Worm (Caenorhabditis elegans): ENCODE measurements around the gene F17C11.11.
A peak's percentile ranks its signal among the peaks of the same experiment; 100 is the strongest.

The F17C11.11 gene

ce11 chrV:10949511-10949910 is 10.9 kb upstream of the F17C11.11 start, which contains the start of gene col-153:
col-153 (plus strand) TSS chrV:10949811.
- TF ChIP-seq lin-13 (tag; optimal IDR thresholded peaks at IDR 0.05) (no peak), elt-1 (tag; optimal IDR thresholded peaks at IDR 0.05; ENCODE audit: borderline replicate concordance, insufficient read depth) (no peak), snpc-4 (tag; optimal IDR thresholded peaks at IDR 0.05) (no peak), mep-1 (tag; optimal IDR thresholded peaks at IDR 0.05) (no peak), nhr-76 (tag; optimal IDR thresholded peaks at IDR 0.05) (no peak), tbx-8 (GFP tag; optimal IDR thresholded peaks at IDR 0.05) (no peak), nhr-237 (tag; optimal IDR thresholded peaks at IDR 0.05) (no peak), zip-8 (tag; optimal IDR thresholded peaks at IDR 0.05) (no peak), mab-5 (tag; optimal IDR thresholded peaks at IDR 0.05) (no peak), drap-1 (GFP tag; optimal IDR thresholded peaks at IDR 0.05) (no peak), ceh-39 (tag; optimal IDR thresholded peaks at IDR 0.05) (no peak), unc-39 (tag; optimal IDR thresholded peaks at IDR 0.05) (no peak), cnd-1 (tag; optimal IDR thresholded peaks at IDR 0.05) (no peak), sem-2 (GFP tag; optimal IDR thresholded peaks at IDR 0.05) (no peak)

ce11 chrV:10947930-10948329 is 9.3 kb upstream of the F17C11.11 start, which contains the start of gene F17C11.2:
F17C11.2 (plus strand) TSS chrV:10948230.
- TF ChIP-seq unc-62 (GFP tag; optimal IDR thresholded peaks at IDR 0.05) = no peak
- no peak for TF ChIP-seq ceh-43 (GFP tag; optimal IDR thresholded peaks at IDR 0.05)
- TF ChIP-seq nhr-76 (tag; optimal IDR thresholded peaks at IDR 0.05) = no peak
- TF ChIP-seq zip-8 (tag; optimal IDR thresholded peaks at IDR 0.05) = no peak
- TF ChIP-seq lin-32 (GFP tag; optimal IDR thresholded peaks at IDR 0.05) = no peak
- TF ChIP-seq hlh-1 (tag; optimal IDR thresholded peaks at IDR 0.05) = no peak
- TF ChIP-seq snpc-4 (tag; optimal IDR thresholded peaks at IDR 0.05) = no peak
- no peak for TF ChIP-seq pha-4 (tag; optimal IDR thresholded peaks at IDR 0.05)
- no peak for TF ChIP-seq unc-120 (tag; optimal IDR thresholded peaks at IDR 0.05; ENCODE audit: poor library complexity, severe bottlenecking)
- TF ChIP-seq mep-1 (tag; optimal IDR thresholded peaks at IDR 0.05) = no peak
- no peak for TF ChIP-seq lsy-2 (tag; optimal IDR thresholded peaks at IDR 0.05)
- TF ChIP-seq unc-39 (tag; optimal IDR thresholded peaks at IDR 0.05) = no peak
- no peak for TF ChIP-seq tbx-8 (GFP tag; optimal IDR thresholded peaks at IDR 0.05)
- no peak for TF ChIP-seq ceh-83 (GFP tag; optimal IDR thresholded peaks at IDR 0.05)
- no peak for TF ChIP-seq sptf-1 (tag; optimal IDR thresholded peaks at IDR 0.05)
- TF ChIP-seq ham-2 (GFP tag; optimal IDR thresholded peaks at IDR 0.05) = no peak

ce11 chrV:10947210-10947609 is 8.6 kb upstream of the F17C11.11 start:
- TF ChIP-seq zip-8 (tag; optimal IDR thresholded peaks at IDR 0.05) (no peak), nhr-237 (tag; optimal IDR thresholded peaks at IDR 0.05) (no peak), ztf-11 (tag; optimal IDR thresholded peaks at IDR 0.05) (no peak), drap-1 (GFP tag; optimal IDR thresholded peaks at IDR 0.05) (no peak), lin-13 (tag; optimal IDR thresholded peaks at IDR 0.05) (no peak), nhr-2 (tag; optimal IDR thresholded peaks at IDR 0.05) (no peak), nhr-28 (tag; optimal IDR thresholded peaks at IDR 0.05) (no peak), elt-1 (tag; optimal IDR thresholded peaks at IDR 0.05; ENCODE audit: borderline replicate concordance, insufficient read depth) (no peak)

ce11 chrV:10944903-10945302 is 6.3 kb upstream of the F17C11.11 start:
- TF ChIP-seq ces-1 (GFP tag; optimal IDR thresholded peaks at IDR 0.05) (peak; percentile 28), ceh-83 (GFP tag; optimal IDR thresholded peaks at IDR 0.05) (no peak), lin-32 (GFP tag; optimal IDR thresholded peaks at IDR 0.05) (no peak)

ce11 chrV:10942161-10942560 is 3.5 kb upstream of the F17C11.11 start, which contains the start of gene zip-9:
zip-9 (plus strand) TSS chrV:10942461.
- TF ChIP-seq mls-2 (tag; optimal IDR thresholded peaks at IDR 0.05) = no peak
- TF ChIP-seq lin-32 (GFP tag; optimal IDR thresholded peaks at IDR 0.05) = no peak
- TF ChIP-seq nhr-12 (tag; optimal IDR thresholded peaks at IDR 0.05) = no peak
- no peak for TF ChIP-seq pha-4 (tag; optimal IDR thresholded peaks at IDR 0.05)
- no peak for TF ChIP-seq unc-62 (GFP tag; optimal IDR thresholded peaks at IDR 0.05)
- no peak for TF ChIP-seq nhr-28 (tag; optimal IDR thresholded peaks at IDR 0.05)
- TF ChIP-seq unc-120 (tag; optimal IDR thresholded peaks at IDR 0.05; ENCODE audit: poor library complexity, severe bottlenecking) = no peak
- TF ChIP-seq nhr-237 (tag; optimal IDR thresholded peaks at IDR 0.05) = no peak
- TF ChIP-seq ces-1 (GFP tag; optimal IDR thresholded peaks at IDR 0.05) = no peak
- no peak for TF ChIP-seq ceh-43 (GFP tag; optimal IDR thresholded peaks at IDR 0.05)
- no peak for TF ChIP-seq unc-39 (tag; optimal IDR thresholded peaks at IDR 0.05)
- TF ChIP-seq cnd-1 (tag; optimal IDR thresholded peaks at IDR 0.05) = no peak
- no peak for TF ChIP-seq drap-1 (GFP tag; optimal IDR thresholded peaks at IDR 0.05)
- TF ChIP-seq mep-1 (tag; optimal IDR thresholded peaks at IDR 0.05) = no peak
- no peak for TF ChIP-seq mab-5 (tag; optimal IDR thresholded peaks at IDR 0.05)
- TF ChIP-seq elt-3 (tag; optimal IDR thresholded peaks at IDR 0.05) = no peak
- TF ChIP-seq tbx-8 (GFP tag; optimal IDR thresholded peaks at IDR 0.05) = no peak
- no peak for TF ChIP-seq zip-8 (tag; optimal IDR thresholded peaks at IDR 0.05)

All from whole organism, mixed stage, embryonic.